Fruit fly (Drosophila melanogaster): ENCODE results near the gene CG6034.

CG6034 gene

dm6 chr3L:17746760-17747159 is at the start of gene CG6034:
TSS of gene CG6034 (minus strand) at chr3L:17746860.
- no peak for TF ChIP-seq CTCF (optimal IDR thresholded peaks at IDR 0.05)
- no peak for TF ChIP-seq CG8478 (optimal IDR thresholded peaks at IDR 0.05)

- TF ChIP-seq CTCF (optimal IDR thresholded peaks at IDR 0.05) (no peak), CG8478 (optimal IDR thresholded peaks at IDR 0.05) (no peak)
Measured at dm6 chr3L:17791495-17791894, 44.8 kb upstream of the CG6034 start.

dm6 chr3L:17791467-17791494 is 44.6 kb upstream of the CG6034 start, which contains the start of gene CG42815:
TSS of gene CG42815 (minus strand) at chr3L:17791486.
- TF ChIP-seq CTCF (optimal IDR thresholded peaks at IDR 0.05) (no peak), CG8478 (optimal IDR thresholded peaks at IDR 0.05) (no peak)

- TF ChIP-seq CG8478 (optimal IDR thresholded peaks at IDR 0.05) (no peak), CTCF (optimal IDR thresholded peaks at IDR 0.05) (no peak)
Measured at dm6 chr3L:17791067-17791466, 44.4 kb upstream of the CG6034 start.

- TF ChIP-seq CG8478 (optimal IDR thresholded peaks at IDR 0.05), result no peak
- TF ChIP-seq CTCF (optimal IDR thresholded peaks at IDR 0.05), result peak in 1 of 2 experiments; percentile 17
Measured at dm6 chr3L:17763987-17764386, 17.3 kb upstream of the CG6034 start, which contains the start of the genes Adgf-A and Adgf-A2. TSS of gene Adgf-A (minus strand) at chr3L:17764158. TSS of gene Adgf-A2 (minus strand) at chr3L:17764158.

- TF ChIP-seq CG8478 (optimal IDR thresholded peaks at IDR 0.05) (no peak), CTCF (optimal IDR thresholded peaks at IDR 0.05) (no peak)
Measured at dm6 chr3L:17759072-17759747, 12.6 kb upstream of the CG6034 start, which contains the start of gene CG32181. TSS of gene CG32181 (plus strand) at chr3L:17759697.

- TF ChIP-seq CG8478 (optimal IDR thresholded peaks at IDR 0.05) (no peak), CTCF (optimal IDR thresholded peaks at IDR 0.05) (no peak)
Measured at dm6 chr3L:17758084-17758211, 11.3 kb upstream of the CG6034 start, which contains the start of gene CG32182. TSS of gene CG32182 (plus strand) at chr3L:17758112.

- TF ChIP-seq CG8478 (optimal IDR thresholded peaks at IDR 0.05) (no peak), CTCF (optimal IDR thresholded peaks at IDR 0.05) (no peak)
Measured at dm6 chr3L:17757156-17758083, 10.8 kb upstream of the CG6034 start.

- TF ChIP-seq CG8478 (optimal IDR thresholded peaks at IDR 0.05), result no peak
- no peak for TF ChIP-seq CTCF (optimal IDR thresholded peaks at IDR 0.05)
Measured at dm6 chr3L:17754285-17754684, 7.6 kb upstream of the CG6034 start.

dm6 chr3L:17750488-17750887 is 3.8 kb upstream of the CG6034 start, which contains the start of gene Adgf-B:
TSS of gene Adgf-B (minus strand) at chr3L:17750588.
- TF ChIP-seq CG8478 (optimal IDR thresholded peaks at IDR 0.05), result no peak
- no peak for TF ChIP-seq CTCF (optimal IDR thresholded peaks at IDR 0.05)

dm6 chr3L:17742531-17742930 is 4.1 kb downstream of the CG6034 start:
- TF ChIP-seq CTCF (optimal IDR thresholded peaks at IDR 0.05) (no peak), CG8478 (optimal IDR thresholded peaks at IDR 0.05) (no peak)

dm6 chr3L:17740471-17740870 is 6.2 kb downstream of the CG6034 start, which contains the start of gene CG7460:
TSS of gene CG7460 (plus strand) at chr3L:17740540.
- no peak for TF ChIP-seq CG8478 (optimal IDR thresholded peaks at IDR 0.05)
- TF ChIP-seq CTCF (optimal IDR thresholded peaks at IDR 0.05), result no peak

dm6 chr3L:17739627-17740026 is 7.0 kb downstream of the CG6034 start:
- no peak for TF ChIP-seq CG8478 (optimal IDR thresholded peaks at IDR 0.05)
- TF ChIP-seq CTCF (optimal IDR thresholded peaks at IDR 0.05), result peak; percentile 13 to 14

dm6 chr3L:17729278-17729677 is 17.4 kb downstream of the CG6034 start, which contains the start of gene CG6052:
TSS of gene CG6052 (minus strand) at chr3L:17729378.
- no peak for TF ChIP-seq CG8478 (optimal IDR thresholded peaks at IDR 0.05)
- no peak for TF ChIP-seq CTCF (optimal IDR thresholded peaks at IDR 0.05)

- TF ChIP-seq CTCF (optimal IDR thresholded peaks at IDR 0.05) (no peak), CG8478 (optimal IDR thresholded peaks at IDR 0.05) (no peak)
Measured at dm6 chr3L:17719754-17720153, 26.9 kb downstream of the CG6034 start, which contains the start of gene CheB74a. TSS of gene CheB74a (minus strand) at chr3L:17719854.
